Fruit fly (Drosophila melanogaster): Measurements from ENCODE around the gene Exo84.

The Exo84 gene

DNA sequence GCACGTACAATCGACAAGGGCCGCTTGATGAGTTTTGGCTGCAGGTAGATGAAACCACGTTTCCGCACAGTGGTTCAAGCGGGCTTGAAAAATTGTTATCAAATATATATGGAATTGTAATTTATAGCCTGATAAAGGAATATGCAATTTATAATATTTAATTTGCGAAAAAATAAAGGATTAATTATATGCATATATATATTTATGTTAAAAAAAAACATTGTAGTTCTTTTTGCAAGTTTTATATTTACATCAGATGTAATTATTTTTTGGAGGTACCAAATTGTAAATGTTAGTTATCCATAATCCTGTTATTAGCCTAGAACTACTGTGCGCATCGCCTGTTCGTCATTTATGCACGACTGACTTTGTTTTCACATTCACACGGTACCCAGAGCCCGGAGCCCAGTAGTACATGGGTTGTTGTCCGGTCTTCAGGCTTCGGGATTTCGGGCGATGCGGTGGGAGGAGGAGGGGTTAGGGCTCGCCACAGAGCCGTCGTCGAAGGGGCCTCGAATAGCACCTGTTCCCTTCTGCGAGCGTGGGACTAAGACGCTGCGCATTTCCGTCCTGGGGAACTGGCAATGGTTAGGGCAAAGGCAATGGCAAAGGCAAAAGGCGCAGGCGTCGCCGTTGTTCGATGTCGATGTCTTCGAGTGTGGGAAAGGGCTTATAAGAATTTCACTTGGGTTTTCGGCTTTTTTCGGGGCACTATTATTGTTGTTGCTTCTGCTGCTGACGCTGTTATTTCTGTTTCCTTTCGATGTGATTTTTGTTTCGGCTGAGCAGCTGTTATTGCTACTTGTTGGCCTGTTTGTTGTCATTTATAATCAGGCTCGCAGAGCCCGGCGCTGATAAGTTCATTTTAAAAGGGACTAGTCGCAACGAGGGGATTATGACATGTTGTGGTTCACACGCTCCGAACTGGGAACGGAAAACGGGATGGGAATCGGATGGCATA is 34.0 kb downstream of the Exo84 start (continued):
- TF ChIP-seq CG32772 (GFP tag; IDR thresholded peaks at IDR 0.05): peak; percentile 61
- peak; percentile 17 for TF ChIP-seq CG17186 (GFP tag; optimal IDR thresholded peaks at IDR 0.05)
- TF ChIP-seq trh (GFP tag; optimal IDR thresholded peaks at IDR 0.05): peak; percentile 9
- TF ChIP-seq sob (GFP tag; IDR thresholded peaks at IDR 0.05): no peak
- TF ChIP-seq CG8478 (optimal IDR thresholded peaks at IDR 0.05): no peak
- TF ChIP-seq CG7928 (GFP tag; optimal IDR thresholded peaks at IDR 0.05): no peak
- TF ChIP-seq zen2 (GFP tag; IDR thresholded peaks at IDR 0.05; ENCODE audit: partially characterized antibody): no peak
- TF ChIP-seq Bgb (GFP tag; IDR thresholded peaks at IDR 0.05; ENCODE audit: partially characterized antibody): no peak
- TF ChIP-seq unc-4 (GFP tag; IDR thresholded peaks at IDR 0.05; ENCODE audit: partially characterized antibody): no peak
- peak in 1 of 2 experiments; percentile 63 for TF ChIP-seq dpn (GFP tag; optimal IDR thresholded peaks at IDR 0.05)
- TF ChIP-seq CG7987 (GFP tag; optimal IDR thresholded peaks at IDR 0.05): no peak
- peak; percentile 57 for TF ChIP-seq ind (GFP tag; optimal IDR thresholded peaks at IDR 0.05)
- peak; percentile 34; the same call in 1 of the 3 replicates for TF ChIP-seq H15 (GFP tag; IDR thresholded peaks at IDR 0.05)
- TF ChIP-seq CG6689 (GFP tag; IDR thresholded peaks at IDR 0.05): peak; percentile 87
- TF ChIP-seq CG4707 (GFP tag; optimal IDR thresholded peaks at IDR 0.05): no peak
- TF ChIP-seq CG13296 (GFP tag; optimal IDR thresholded peaks at IDR 0.05): peak; percentile 32
- 0 out of 2 replicates have a peak, but pooled peaks have one; percentile 61 for TF ChIP-seq dan (GFP tag; IDR thresholded peaks at IDR 0.05)
- TF ChIP-seq ftz-f1 (GFP tag; optimal IDR thresholded peaks at IDR 0.05): no peak
- TF ChIP-seq Vsx1 (GFP tag; optimal IDR thresholded peaks at IDR 0.05): peak; percentile 77
- TF ChIP-seq Elba2 (GFP tag; optimal IDR thresholded peaks at IDR 0.05): peak; percentile 20
- peak; percentile 85 for TF ChIP-seq unpg (GFP tag; optimal IDR thresholded peaks at IDR 0.05)
- peak; percentile 96 for TF ChIP-seq CG31441 (GFP tag; IDR thresholded peaks at IDR 0.05)
- TF ChIP-seq CG11093 (GFP tag; IDR thresholded peaks at IDR 0.05): 0 out of 3 replicates have a peak, but pooled peaks have one; percentile 30
- TF ChIP-seq kni (GFP tag; optimal IDR thresholded peaks at IDR 0.05): peak; percentile 65
- no peak for TF ChIP-seq Opbp (GFP tag; IDR thresholded peaks at IDR 0.05; ENCODE audit: partially characterized antibody)
- TF ChIP-seq CG17359 (tag; optimal IDR thresholded peaks at IDR 0.05): peak; percentile 78
- TF ChIP-seq Doc2 (GFP tag; IDR thresholded peaks at IDR 0.05): no peak
- TF ChIP-seq CG2120 (GFP tag; optimal IDR thresholded peaks at IDR 0.05): no peak
- no peak for TF ChIP-seq Dad (GFP tag; optimal IDR thresholded peaks at IDR 0.05)
- peak; percentile 82 for TF ChIP-seq grau (tag; optimal IDR thresholded peaks at IDR 0.05)
- peak; percentile 80 for TF ChIP-seq CG11504 (tag; optimal IDR thresholded peaks at IDR 0.05)
- TF ChIP-seq luna (GFP tag; optimal IDR thresholded peaks at IDR 0.05): no peak
- TF ChIP-seq Asciz (GFP tag; optimal IDR thresholded peaks at IDR 0.05): peak; percentile 81
- peak; percentile 38 for TF ChIP-seq Fer3 (tag; optimal IDR thresholded peaks at IDR 0.05)
- no peak for TF ChIP-seq CTCF (GFP tag; optimal IDR thresholded peaks at IDR 0.05)
- TF ChIP-seq org-1 (GFP tag; optimal IDR thresholded peaks at IDR 0.05): peak; percentile 77
- peak; percentile 78 for TF ChIP-seq CG4820 (GFP tag; optimal IDR thresholded peaks at IDR 0.05)
- TF ChIP-seq Max (GFP tag; optimal IDR thresholded peaks at IDR 0.05): peak; percentile 41
- no peak for TF ChIP-seq BEAF-32 (GFP tag; optimal IDR thresholded peaks at IDR 0.05)
- TF ChIP-seq CG7271 (tag; optimal IDR thresholded peaks at IDR 0.05): peak; percentile 91
- TF ChIP-seq lmd (GFP tag; IDR thresholded peaks at IDR 0.05): peak; percentile 65; the same call in 1 of the 2 replicates
- TF ChIP-seq onecut (GFP tag; IDR thresholded peaks at IDR 0.05): peak; percentile 62
- peak; percentile 4 for TF ChIP-seq D (optimal IDR thresholded peaks at IDR 0.05)
- peak; percentile 92 for TF ChIP-seq D (GFP tag; optimal IDR thresholded peaks at IDR 0.05)
- peak; percentile 63 for TF ChIP-seq Xbp1 (GFP tag; optimal IDR thresholded peaks at IDR 0.05)
- TF ChIP-seq Hr78 (GFP tag; optimal IDR thresholded peaks at IDR 0.05): peak in 1 of 2 experiments; percentile 69
- no peak for TF ChIP-seq CG9876 (GFP tag; optimal IDR thresholded peaks at IDR 0.05)
- TF ChIP-seq Trl (optimal IDR thresholded peaks at IDR 0.05): no peak
- TF ChIP-seq Trl (GFP tag; optimal IDR thresholded peaks at IDR 0.05): peak; percentile 13

Data from whole organism, embryonic.